Fruit fly (Drosophila melanogaster) whole organism, wandering third instar larva: Measurements from ENCODE around the gene Npc2c.

Experiments
- CrebA ChIP-seq: fragments of 200-800 bp; sonication (Bioruptor generic); optimal IDR thresholded peaks from 2 replicates; lab custom pipeline; 2016; ENCODE audit warnings: missing biosample characterization, mild to moderate bottlenecking, missing genetic modification characterization, borderline replicate concordance
- Dfd ChIP-seq: fragments of >200 bp; optimal IDR thresholded peaks from 2 replicates; lab custom pipeline; 2017; ENCODE audit warnings: missing biosample characterization, missing genetic modification characterization
- Dif ChIP-seq: fragments of 200-275, 200-300 bp; sonication (Bioruptor generic); optimal IDR thresholded peaks from 2 replicates; lab custom pipeline; 2018; ENCODE audit warnings: missing biosample characterization, missing genetic modification characterization; ENCODE audit not compliant: partially characterized antibody
- GATAd ChIP-seq: sonication (Bioruptor generic); optimal IDR thresholded peaks from 2 replicates; lab custom pipeline; 2016; ENCODE audit warnings: missing biosample characterization, missing genetic modification characterization
- HLH106 ChIP-seq: fragments of 200-800 bp; optimal IDR thresholded peaks from 3 replicates; lab custom pipeline; 2019; ENCODE audit warnings: missing biosample characterization, mild to moderate bottlenecking, missing genetic modification characterization, moderate library complexity
- Hnf4 ChIP-seq: fragments of 200-800 bp; sonication (Bioruptor generic); optimal IDR thresholded peaks from 2 replicates; lab custom pipeline; 2016; ENCODE audit warnings: missing biosample characterization, mild to moderate bottlenecking, missing genetic modification characterization
- Hr78 ChIP-seq: fragments of >200 bp; optimal IDR thresholded peaks from 2 replicates; lab custom pipeline; 2017; ENCODE audit warnings: missing biosample characterization, missing genetic modification characterization
- Hr83 ChIP-seq: fragments of 200-300 bp; sonication (Bioruptor generic); optimal IDR thresholded peaks from 2 replicates; lab custom pipeline; 2016; ENCODE audit warnings: missing biosample characterization, mild to moderate bottlenecking, missing genetic modification characterization, moderate library complexity; ENCODE audit not compliant: poor library complexity, severe bottlenecking
- Jra ChIP-seq: sonication (Bioruptor generic); optimal IDR thresholded peaks from 2 replicates; lab custom pipeline; 2016; ENCODE audit warnings: missing biosample characterization, missing genetic modification characterization
- OdsH ChIP-seq: fragments of 200-800 bp; sonication (Bioruptor generic); optimal IDR thresholded peaks from 2 replicates; lab custom pipeline; 2016; ENCODE audit warnings: missing biosample characterization, mild to moderate bottlenecking, missing genetic modification characterization
- Rel ChIP-seq, 2 experiments: fragments of 200-800 bp; sonication (Bioruptor generic) in 1 of 2; optimal IDR thresholded peaks; 2 replicates in 1 of 2; 3 replicates in 1 of 2; lab custom pipeline; 2016 to 2019; ENCODE audit warnings: mild to moderate bottlenecking in 2 of 2, missing biosample characterization in 2 of 2, missing genetic modification characterization in 2 of 2, moderate library complexity in 1 of 2
- Sp1 ChIP-seq: fragments of 200-800 bp; sonication (Bioruptor generic); optimal IDR thresholded peaks from 3 replicates; lab custom pipeline; 2019; ENCODE audit warnings: missing biosample characterization, mild to moderate bottlenecking, missing genetic modification characterization, moderate library complexity
- Vsx2 ChIP-seq: fragments of 200-300, 225-300 bp; sonication (Bioruptor generic); optimal IDR thresholded peaks from 2 replicates; lab custom pipeline; 2018; ENCODE audit warnings: missing biosample characterization, missing genetic modification characterization; ENCODE audit not compliant: partially characterized antibody
- br ChIP-seq: fragments of 200-800 bp; sonication (Bioruptor generic); optimal IDR thresholded peaks from 2 replicates; lab custom pipeline; 2016; ENCODE audit warnings: missing biosample characterization, missing genetic modification characterization
- brk ChIP-seq: fragments of 200-800 bp; sonication (Bioruptor generic); optimal IDR thresholded peaks from 2 replicates; lab custom pipeline; 2016; ENCODE audit warnings: missing biosample characterization, mild to moderate bottlenecking, missing genetic modification characterization
- dmrt93B ChIP-seq: fragments of 200-800 bp; sonication (Bioruptor generic); optimal IDR thresholded peaks from 2 replicates; lab custom pipeline; 2018; ENCODE audit warnings: missing biosample characterization, mild to moderate bottlenecking, missing genetic modification characterization
- ey ChIP-seq: fragments of 200-800 bp; sonication (Bioruptor generic); optimal IDR thresholded peaks from 2 replicates; lab custom pipeline; 2016; ENCODE audit warnings: missing biosample characterization, missing genetic modification characterization
- foxo ChIP-seq, 2 experiments: fragments of 200-800 bp; sonication (Bioruptor generic); optimal IDR thresholded peaks; 2 replicates in 1 of 2; 3 replicates in 1 of 2; lab custom pipeline; 2016 to 2017; ENCODE audit warnings: missing biosample characterization in 2 of 2, missing genetic modification characterization in 2 of 2
- fru ChIP-seq: fragments of 200-800 bp; sonication (Bioruptor generic); optimal IDR thresholded peaks from 3 replicates; lab custom pipeline; 2016; ENCODE audit warnings: missing biosample characterization, mild to moderate bottlenecking, missing genetic modification characterization
- h ChIP-seq: fragments of 200-800 bp; sonication (Bioruptor generic); optimal IDR thresholded peaks from 3 replicates; lab custom pipeline; 2016; ENCODE audit warnings: missing biosample characterization, mild to moderate bottlenecking, missing genetic modification characterization
- jim ChIP-seq: fragments of 175-275, 200-325 bp; sonication (Bioruptor generic); optimal IDR thresholded peaks from 2 replicates; lab custom pipeline; 2016; ENCODE audit warnings: missing biosample characterization, mild to moderate bottlenecking, missing genetic modification characterization
- lola ChIP-seq: fragments of >200 bp; optimal IDR thresholded peaks from 2 replicates; lab custom pipeline; 2017; ENCODE audit warnings: missing biosample characterization, missing genetic modification characterization
- pan ChIP-seq: fragments of >200 bp; optimal IDR thresholded peaks from 2 replicates; lab custom pipeline; 2017
- psq ChIP-seq: fragments of 200-800 bp; sonication (Bioruptor generic); optimal IDR thresholded peaks from 3 replicates; lab custom pipeline; 2017; ENCODE audit warnings: missing biosample characterization, mild to moderate bottlenecking, missing genetic modification characterization, moderate library complexity
- rgr ChIP-seq: fragments of 200-800 bp; sonication (Bioruptor generic); optimal IDR thresholded peaks from 3 replicates; lab custom pipeline; 2016; ENCODE audit warnings: missing biosample characterization, mild to moderate bottlenecking, missing genetic modification characterization
- sage ChIP-seq: fragments of 200-800 bp; sonication (Bioruptor generic); optimal IDR thresholded peaks from 2 replicates; lab custom pipeline; 2016; ENCODE audit warnings: missing biosample characterization, mild to moderate bottlenecking, missing genetic modification characterization
- sv ChIP-seq: fragments of 200-800 bp; sonication (Bioruptor generic); optimal IDR thresholded peaks from 3 replicates; lab custom pipeline; 2016; ENCODE audit warnings: missing biosample characterization, missing genetic modification characterization
- tai ChIP-seq: sonication (Bioruptor generic); optimal IDR thresholded peaks from 2 replicates; lab custom pipeline; 2016; ENCODE audit warnings: missing biosample characterization, missing genetic modification characterization
- usp ChIP-seq: fragments of >200 bp; optimal IDR thresholded peaks from 2 replicates; lab custom pipeline; 2017; ENCODE audit warnings: missing biosample characterization, missing genetic modification characterization
- woc ChIP-seq: sonication (Bioruptor generic); optimal IDR thresholded peaks from 2 replicates; lab custom pipeline; 2016; ENCODE audit warnings: missing biosample characterization, mild to moderate bottlenecking, missing genetic modification characterization

The Npc2c gene

DNA sequence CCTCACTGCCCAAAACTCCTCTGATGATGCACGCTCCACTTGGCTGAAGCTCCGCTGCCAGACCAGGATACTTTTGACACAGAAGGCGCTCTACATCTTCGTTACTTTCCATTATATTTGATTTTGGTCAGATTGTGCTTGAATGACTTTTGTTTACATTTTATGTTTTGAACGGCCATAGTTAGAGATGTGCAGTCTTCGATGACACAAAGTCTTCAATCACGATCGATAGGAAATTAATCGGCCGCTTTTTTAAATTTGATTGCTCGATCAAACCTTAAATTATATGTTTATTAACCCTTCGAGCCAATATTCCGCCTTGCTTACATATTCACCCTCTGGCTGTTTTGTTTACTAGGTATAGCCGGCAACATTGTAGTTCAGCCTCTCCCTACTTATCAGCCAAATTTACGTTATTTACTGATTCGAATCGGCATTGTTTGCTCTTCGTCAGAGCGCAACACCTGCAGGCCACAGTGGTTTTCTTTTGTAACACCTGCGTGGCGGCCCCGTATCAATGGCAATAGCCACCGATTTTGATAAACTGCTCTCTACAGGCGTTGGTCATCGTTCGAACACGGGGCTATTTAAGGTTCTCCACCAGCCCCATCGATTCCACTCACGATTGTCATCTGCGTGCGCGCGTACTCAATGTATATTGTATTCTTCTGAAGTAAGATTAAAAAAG lies 7.2 kb upstream of the Npc2c start, which contains the start of the genes Fancl and Npc2e:
Fancl (minus strand) TSS at position 175 of the 688 bp plus-strand sequence.
Npc2e (plus strand) TSS at position 638 of the 688 bp plus-strand sequence.
- TF ChIP-seq Rel (GFP tag; optimal IDR thresholded peaks at IDR 0.05; lab: Kevin White, UChicago) (no peak), Rel (tag; optimal IDR thresholded peaks at IDR 0.05; lab: Kevin White, UChicago) (peak; percentile 17), Hr78 (GFP tag; lab: Kevin White, UChicago) (no peak)
- TF ChIP-seq, all 38 proteins: peak for 1

DNA sequence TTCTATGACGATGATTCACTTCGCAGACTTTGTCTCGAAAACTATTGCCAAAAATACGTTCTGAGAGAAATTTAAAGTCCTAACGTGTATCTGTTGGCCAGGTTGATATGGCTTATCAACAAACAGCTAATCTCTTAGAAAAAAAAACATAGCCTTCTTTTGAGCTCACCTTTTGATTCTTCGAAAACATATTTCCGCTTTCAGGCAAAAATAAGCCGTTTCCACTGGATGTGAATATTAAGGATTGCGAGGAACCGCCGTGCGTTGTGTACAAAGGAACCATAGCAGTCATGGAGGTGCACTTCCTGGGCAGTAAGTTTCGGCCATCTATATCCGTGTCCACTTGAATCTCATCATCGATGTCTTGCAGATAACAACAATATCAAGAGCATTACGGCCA lies 6.5 kb upstream of the Npc2c start:
- no peak for TF ChIP-seq usp (GFP tag; lab: Kevin White, UChicago)
- no peak for TF ChIP-seq Dif (GFP tag; lab: Kevin White, UChicago)
- TF ChIP-seq rgr (GFP tag; lab: Kevin White, UChicago), result no peak
- no peak for TF ChIP-seq tai (GFP tag; lab: Kevin White, UChicago)
- TF ChIP-seq dmrt93B (GFP tag; lab: Kevin White, UChicago), result no peak
- TF ChIP-seq brk, result no peak

DNA sequence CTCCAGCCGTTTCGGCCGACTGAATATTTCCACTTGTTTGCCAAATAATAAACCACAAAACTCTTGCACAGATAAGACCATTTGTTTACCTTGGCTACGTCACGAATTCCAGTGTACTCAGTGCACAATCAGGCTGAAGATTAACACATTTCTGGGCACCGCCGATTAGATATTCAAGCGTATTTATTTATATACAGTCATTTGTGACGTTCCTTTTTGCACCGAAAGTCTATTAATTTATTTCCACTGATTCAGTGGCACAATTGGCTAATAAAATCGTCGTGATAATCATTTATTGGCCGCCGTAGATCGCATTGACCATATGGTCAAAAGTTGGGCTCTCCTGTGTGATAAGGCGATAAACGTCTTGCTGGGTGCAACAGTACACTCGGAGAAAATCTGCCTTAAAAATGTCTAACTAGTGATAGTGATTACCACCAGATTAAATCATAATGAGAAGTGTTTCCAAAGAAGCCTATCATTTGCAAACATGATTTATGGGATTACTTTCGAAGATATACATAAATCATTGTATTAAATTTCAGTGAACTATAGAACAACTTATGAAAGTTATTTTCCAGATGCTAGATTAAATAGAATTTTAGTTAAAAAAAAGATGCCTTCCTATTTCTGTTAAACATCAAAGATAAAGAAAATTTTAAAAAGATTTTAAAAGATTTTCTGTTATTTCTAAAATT lies 5.6 kb upstream of the Npc2c start:
- TF ChIP-seq Sp1 (GFP tag; lab: Kevin White, UChicago), result peak; percentile 60
- peak; percentile 19 for TF ChIP-seq fru
- TF ChIP-seq Vsx2, result peak; percentile 77
- peak; percentile 6 for TF ChIP-seq Hr83 (GFP tag; lab: Kevin White, UChicago)
- peak; percentile 2 to 27 for TF ChIP-seq foxo (GFP tag; optimal IDR thresholded peaks at IDR 0.05; lab: Kevin White, UChicago)
- TF ChIP-seq brk, result peak; percentile 39
- peak; percentile 55 for TF ChIP-seq Rel (GFP tag; optimal IDR thresholded peaks at IDR 0.05; lab: Kevin White, UChicago)
- peak; percentile 46 for TF ChIP-seq Rel (tag; optimal IDR thresholded peaks at IDR 0.05; lab: Kevin White, UChicago)
- peak; percentile 30 for TF ChIP-seq h (GFP tag; lab: Kevin White, UChicago)
- no peak for TF ChIP-seq psq (GFP tag; lab: Kevin White, UChicago)
- TF ChIP-seq jim, result no peak
- TF ChIP-seq br (GFP tag; lab: Kevin White, UChicago), result peak; percentile 6
- TF ChIP-seq HLH106 (tag; lab: Kevin White, UChicago), result peak; percentile 28
- TF ChIP-seq Hr78 (GFP tag; lab: Kevin White, UChicago), result no peak
- TF ChIP-seq OdsH (GFP tag; lab: Kevin White, UChicago), result no peak

DNA sequence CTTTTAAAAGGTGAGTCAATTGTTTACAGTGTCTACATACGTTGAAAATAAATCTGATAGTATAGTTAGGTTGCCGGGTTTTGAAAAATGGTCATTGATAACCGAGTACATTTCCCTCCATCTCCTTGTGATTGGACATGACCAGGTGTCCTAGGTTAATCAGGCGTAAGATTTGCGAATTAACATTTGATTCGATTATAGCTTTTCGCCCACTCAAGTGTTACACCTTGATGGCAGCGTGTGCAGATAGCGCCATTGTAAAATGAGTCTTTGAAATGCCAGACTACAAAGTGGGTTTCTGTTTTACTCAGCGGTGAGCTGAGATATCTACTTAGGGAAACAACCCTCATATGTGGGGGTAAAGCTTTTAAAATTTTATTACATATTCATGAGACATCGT lies 5.0 kb upstream of the Npc2c start:
- TF ChIP-seq br (GFP tag; lab: Kevin White, UChicago), result no peak
- no peak for TF ChIP-seq Sp1 (GFP tag; lab: Kevin White, UChicago)

DNA sequence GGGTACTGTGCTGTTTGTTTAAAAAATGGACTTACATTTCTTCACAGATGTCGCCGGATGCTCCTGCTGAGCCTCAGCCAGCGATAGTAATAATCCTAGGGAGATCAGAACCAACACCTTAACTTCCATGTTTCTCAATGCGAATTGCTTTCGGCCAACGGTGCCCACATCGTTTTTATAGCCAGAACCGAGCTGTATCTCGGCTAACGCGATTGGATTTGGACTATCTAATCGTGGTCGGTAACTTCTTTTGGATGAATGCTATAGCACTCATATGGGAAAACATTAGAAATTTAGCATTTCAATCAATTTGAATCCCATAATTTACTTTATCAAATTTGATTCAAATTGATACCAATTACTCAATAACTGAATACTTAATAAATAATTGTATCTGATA lies 4.1 kb upstream of the Npc2c start, which contains the start of gene Npc2d:
Npc2d (minus strand) TSS at position 133 of the 400 bp plus-strand sequence.
- TF ChIP-seq sage (GFP tag; lab: Kevin White, UChicago) (no peak), Dif (GFP tag; lab: Kevin White, UChicago) (no peak), Hnf4 (GFP tag; lab: Kevin White, UChicago) (no peak), Jra (GFP tag; lab: Kevin White, UChicago) (no peak), GATAd (no peak), pan (lab: Kevin White, UChicago) (no peak), CrebA (GFP tag; lab: Kevin White, UChicago) (no peak), sv (GFP tag; lab: Kevin White, UChicago) (no peak)

DNA sequence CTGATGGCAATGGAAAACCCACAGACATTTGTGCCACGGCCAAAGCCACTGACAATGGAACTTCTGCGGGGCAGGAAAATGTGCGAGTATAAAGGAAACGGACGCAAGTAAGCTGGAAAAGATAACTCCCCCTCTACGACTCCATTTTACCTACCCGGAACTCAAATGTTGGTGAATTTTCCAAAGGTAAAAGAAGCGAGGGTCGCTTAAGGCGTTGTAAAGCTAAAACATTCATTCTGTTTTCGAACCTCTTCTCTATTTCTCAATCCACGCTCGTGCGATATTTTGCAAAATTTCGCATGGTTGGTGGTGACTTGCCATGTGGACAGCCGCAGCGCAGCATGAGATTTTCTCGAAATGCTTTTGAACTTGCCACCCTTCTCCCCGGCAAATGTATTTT lies 3.4 kb upstream of the Npc2c start:
- TF ChIP-seq Hr83 (GFP tag; lab: Kevin White, UChicago), result no peak
- TF ChIP-seq Rel (GFP tag; optimal IDR thresholded peaks at IDR 0.05; lab: Kevin White, UChicago), result no peak
- no peak for TF ChIP-seq Rel (tag; optimal IDR thresholded peaks at IDR 0.05; lab: Kevin White, UChicago)
- no peak for TF ChIP-seq CrebA (GFP tag; lab: Kevin White, UChicago)
- no peak for TF ChIP-seq Dfd (GFP tag; lab: Kevin White, UChicago)
- TF ChIP-seq lola (GFP tag; lab: Kevin White, UChicago), result no peak
- TF ChIP-seq woc (GFP tag; lab: Kevin White, UChicago), result no peak
- TF ChIP-seq Vsx2, result no peak
- no peak for TF ChIP-seq sv (GFP tag; lab: Kevin White, UChicago)
- no peak for TF ChIP-seq usp (GFP tag; lab: Kevin White, UChicago)
- no peak for TF ChIP-seq sage (GFP tag; lab: Kevin White, UChicago)
- no peak for TF ChIP-seq br (GFP tag; lab: Kevin White, UChicago)
- no peak for TF ChIP-seq fru
- TF ChIP-seq OdsH (GFP tag; lab: Kevin White, UChicago), result no peak
- no peak for TF ChIP-seq foxo (GFP tag; optimal IDR thresholded peaks at IDR 0.05; lab: Kevin White, UChicago)
- no peak for TF ChIP-seq Hr78 (GFP tag; lab: Kevin White, UChicago)
- TF ChIP-seq HLH106 (tag; lab: Kevin White, UChicago), result no peak
- TF ChIP-seq jim, result no peak
- no peak for TF ChIP-seq Jra (GFP tag; lab: Kevin White, UChicago)
- no peak for TF ChIP-seq ey
- TF ChIP-seq h (GFP tag; lab: Kevin White, UChicago), result no peak
